Worm (Caenorhabditis elegans): ENCODE data around the gene str-150.

- TF ChIP-seq ztf-28 (GFP tag; IDR thresholded peaks at IDR 0.05), result no peak
- TF ChIP-seq nfya-1 (tag; optimal IDR thresholded peaks at IDR 0.05; ENCODE audit: borderline replicate concordance, insufficient read depth), result no peak
- TF ChIP-seq nhr-90 (tag; optimal IDR thresholded peaks at IDR 0.05), result no peak
- no peak for TF ChIP-seq aptf-3 (GFP tag; IDR thresholded peaks at IDR 0.05)
- no peak for TF ChIP-seq ama-1 (optimal IDR thresholded peaks at IDR 0.05)
- TF ChIP-seq ama-1 (GFP tag; optimal IDR thresholded peaks at IDR 0.05), result no peak
- no peak for TF ChIP-seq snpc-1.3 (tag; optimal IDR thresholded peaks at IDR 0.05; ENCODE audit: insufficient read depth)
- no peak for TF ChIP-seq tbx-9 (tag; optimal IDR thresholded peaks at IDR 0.05; ENCODE audit: borderline replicate concordance)
- TF ChIP-seq ztf-25 (GFP tag; IDR thresholded peaks at IDR 0.05), result no peak
- no peak for TF ChIP-seq snpc-3.4 (tag; optimal IDR thresholded peaks at IDR 0.05)
Measured at ce11 chrV:16570697-16571096, 12.4 kb upstream of the str-150 start, which contains the start of gene nhr-233.

Measured in whole organism, young adult.